Fruit fly (Drosophila melanogaster) whole organism, embryonic: Measurements from ENCODE around the gene Ac76E.

Experiments used
- Ada2b ChIP-seq: fragments of 200-800 bp; sonication (Bioruptor generic); IDR thresholded peaks from 2 replicates; pipeline ENCODE4 v1.3.6; 2022; ENCODE audit warnings: missing biosample characterization, missing genetic modification characterization
- Awh ChIP-seq: fragments of 200-800 bp; sonication (Bioruptor generic); IDR thresholded peaks from 2 replicates; pipeline ENCODE4, ENCODE4 v1.3.6; 2022; ENCODE audit warnings: missing biosample characterization, missing genetic modification characterization
- Blimp-1 ChIP-seq: fragments of 200-800 bp; sonication (Bioruptor generic); optimal IDR thresholded peaks from 3 replicates; lab custom pipeline; 2018; ENCODE audit warnings: missing biosample characterization, missing genetic modification characterization, mild to moderate bottlenecking, moderate library complexity, missing genetic modification reagents
- CG10565 ChIP-seq: fragments of 200-800 bp; sonication (Bioruptor generic); optimal IDR thresholded peaks from 3 replicates; lab custom pipeline; 2016; ENCODE audit warnings: missing biosample characterization, mild to moderate bottlenecking, missing genetic modification characterization
- CG11398 ChIP-seq: fragments of 200-800 bp; sonication (Bioruptor generic); optimal IDR thresholded peaks from 2 replicates; lab custom pipeline; 2016; ENCODE audit warnings: missing biosample characterization, missing genetic modification characterization
- CG11456 ChIP-seq: fragments of 200-800 bp; sonication (Bioruptor generic); IDR thresholded peaks from 3 replicates; pipeline ENCODE4 v1.3.6; 2022; ENCODE audit warnings: missing biosample characterization, missing genetic modification characterization
- CG11723 ChIP-seq: fragments of 200-800 bp; sonication (Bioruptor generic); optimal IDR thresholded peaks from 2 replicates; lab custom pipeline; 2017; ENCODE audit warnings: missing biosample characterization, mild to moderate bottlenecking, missing genetic modification characterization
- CG12155 ChIP-seq: fragments of 200-800 bp; sonication (Bioruptor generic); optimal IDR thresholded peaks from 3 replicates; lab custom pipeline; 2016; ENCODE audit warnings: missing biosample characterization, missing genetic modification characterization
- CG15269 ChIP-seq: fragments of 200-800 bp; sonication (Bioruptor generic); optimal IDR thresholded peaks from 2 replicates; lab custom pipeline; 2018; ENCODE audit warnings: missing biosample characterization, mild to moderate bottlenecking, missing genetic modification characterization, moderate library complexity
- CG17568 ChIP-seq: fragments of 200-800 bp; sonication (Bioruptor generic); optimal IDR thresholded peaks from 2 replicates; lab custom pipeline; 2018; ENCODE audit warnings: missing biosample characterization, mild to moderate bottlenecking, missing genetic modification characterization, moderate library complexity
- CG2116 ChIP-seq: fragments of 200-800 bp; sonication (Bioruptor generic); optimal IDR thresholded peaks from 3 replicates; lab custom pipeline; 2018; ENCODE audit warnings: missing biosample characterization, mild to moderate bottlenecking, missing genetic modification characterization
- CG30020 ChIP-seq: fragments of 200-800 bp; optimal IDR thresholded peaks from 2 replicates; lab custom pipeline; 2019; ENCODE audit warnings: missing biosample characterization, mild to moderate bottlenecking, missing genetic modification characterization, moderate library complexity
- CG34422 ChIP-seq: fragments of 200-800 bp; sonication (Bioruptor generic); IDR thresholded peaks from 3 replicates; pipeline ENCODE4 v1.3.6; 2022; ENCODE audit warnings: missing biosample characterization, missing genetic modification characterization
- CG42726 ChIP-seq: fragments of 200-800 bp; sonication (Bioruptor generic); IDR thresholded peaks from 2 replicates; pipeline ENCODE4 v1.3.6; 2022; ENCODE audit warnings: missing biosample characterization, missing genetic modification characterization; ENCODE audit not compliant: partially characterized antibody
- CG5180 ChIP-seq: fragments of 200-800 bp; sonication (Bioruptor generic); optimal IDR thresholded peaks from 3 replicates; lab custom pipeline; 2017; ENCODE audit warnings: missing biosample characterization, missing genetic modification characterization, mild to moderate bottlenecking, moderate library complexity, missing genetic modification reagents
- CG6254 ChIP-seq: fragments of 200-800 bp; sonication (Bioruptor generic); optimal IDR thresholded peaks from 3 replicates; lab custom pipeline; 2017; ENCODE audit warnings: mild to moderate bottlenecking, missing biosample characterization, missing genetic modification reagents, missing genetic modification characterization
- CG7839 ChIP-seq: fragments of 200-800 bp; sonication (Bioruptor generic); optimal IDR thresholded peaks from 3 replicates; lab custom pipeline; 2018; ENCODE audit warnings: missing biosample characterization, mild to moderate bottlenecking, missing genetic modification characterization, moderate library complexity
- Chrac-16 ChIP-seq: fragments of 200-800 bp; sonication (Bioruptor generic); optimal IDR thresholded peaks from 3 replicates; lab custom pipeline; 2016; ENCODE audit warnings: missing biosample characterization, missing genetic modification characterization
- Dek ChIP-seq: fragments of 200-800 bp; sonication (Bioruptor generic); optimal IDR thresholded peaks from 3 replicates; lab custom pipeline; 2019; ENCODE audit warnings: missing biosample characterization, mild to moderate bottlenecking, missing genetic modification characterization, moderate library complexity
- Dll ChIP-seq: fragments of 200-800 bp; sonication (Bioruptor generic); IDR thresholded peaks from 4 replicates; pipeline ENCODE4 v1.3.6; 2022; ENCODE audit warnings: missing biosample characterization, missing genetic modification characterization; ENCODE audit not compliant: partially characterized antibody
- Gug ChIP-seq: fragments of 200-800 bp; sonication (Bioruptor generic); IDR thresholded peaks from 4 replicates; pipeline ENCODE4 v1.3.6; 2022; ENCODE audit warnings: missing biosample characterization, missing genetic modification characterization
- H2.0 ChIP-seq: fragments of 200-800 bp; sonication (Bioruptor generic); IDR thresholded peaks from 2 replicates; pipeline ENCODE4 v1.3.6; 2022; ENCODE audit warnings: missing biosample characterization, missing genetic modification characterization
- HLHmδ ChIP-seq: fragments of 200-800 bp; sonication (Bioruptor generic); optimal IDR thresholded peaks from 2 replicates; lab custom pipeline; 2018; ENCODE audit warnings: missing biosample characterization, mild to moderate bottlenecking, missing genetic modification characterization, moderate library complexity
- Hmx ChIP-seq: fragments of 200-800 bp; sonication (Bioruptor generic); optimal IDR thresholded peaks from 2 replicates; lab custom pipeline; 2016; ENCODE audit warnings: missing biosample characterization, missing genetic modification characterization
- Hr39 ChIP-seq: fragments of >200 bp; optimal IDR thresholded peaks from 2 replicates; lab custom pipeline; 2017
- MESR4 ChIP-seq: fragments of 200-800 bp; sonication (Bioruptor generic); optimal IDR thresholded peaks from 2 replicates; lab custom pipeline; 2018; ENCODE audit warnings: missing biosample characterization, mild to moderate bottlenecking, missing genetic modification characterization, moderate library complexity
- Nf-YA ChIP-seq: fragments of 200-800 bp; sonication (Bioruptor generic); IDR thresholded peaks from 2 replicates; pipeline ENCODE4 v1.3.6; 2022; ENCODE audit warnings: missing biosample characterization, missing genetic modification characterization
- Six4 ChIP-seq: fragments of 200-800 bp; sonication (Bioruptor generic); optimal IDR thresholded peaks from 2 replicates; lab custom pipeline; 2016; ENCODE audit warnings: missing biosample characterization, missing genetic modification characterization
- Spps ChIP-seq: fragments of 200-800 bp; sonication (Bioruptor generic); optimal IDR thresholded peaks from 2 replicates; lab custom pipeline; 2018; ENCODE audit warnings: missing biosample characterization, mild to moderate bottlenecking, missing genetic modification characterization
- Trl ChIP-seq, 3 experiments: fragments of >200 bp in 2 of 3; fragments of 200-800 bp in 1 of 3; sonication (Bioruptor generic) in 1 of 3; optimal IDR thresholded peaks; 2 replicates in 1 of 3; 3 replicates in 2 of 3; lab custom pipeline; 2016 to 2017; ENCODE audit warnings: missing biosample characterization in 1 of 3, missing genetic modification characterization in 1 of 3
- ab ChIP-seq: fragments of 200-800 bp; sonication (Bioruptor generic); optimal IDR thresholded peaks from 2 replicates; lab custom pipeline; 2016; ENCODE audit warnings: missing biosample characterization, missing genetic modification characterization
- ase ChIP-seq: fragments of 200-800 bp; sonication (Bioruptor generic); IDR thresholded peaks from 3 replicates; pipeline ENCODE4 v1.3.6; 2022; ENCODE audit warnings: missing biosample characterization, missing genetic modification characterization
- br ChIP-seq: fragments of >200 bp; optimal IDR thresholded peaks from 2 replicates; lab custom pipeline; 2017
- cato ChIP-seq: fragments of 200-800 bp; sonication (Bioruptor generic); optimal IDR thresholded peaks from 2 replicates; lab custom pipeline; 2016; ENCODE audit warnings: missing biosample characterization, missing genetic modification characterization, borderline replicate concordance
- chm ChIP-seq: fragments of 200-800 bp; sonication (Bioruptor generic); IDR thresholded peaks from 2 replicates; pipeline ENCODE4 v1.3.6; 2022; ENCODE audit warnings: missing biosample characterization, missing genetic modification characterization
- crol ChIP-seq: fragments of 200-800 bp; sonication (Bioruptor generic); IDR thresholded peaks from 2 replicates; pipeline ENCODE4 v1.3.6; 2022; ENCODE audit warnings: missing biosample characterization, missing genetic modification characterization
- esg ChIP-seq: fragments of 200-800 bp; sonication (Bioruptor generic); conservative IDR thresholded peaks from 2 replicates; pipeline ENCODE4 v1.3.6; 2022; ENCODE audit warnings: missing biosample characterization, missing genetic modification characterization
- ftz-f1 ChIP-seq: fragments of 200-800 bp; sonication (Bioruptor generic); optimal IDR thresholded peaks from 2 replicates; lab custom pipeline; 2016; ENCODE audit warnings: missing biosample characterization, missing genetic modification characterization
- fu2 ChIP-seq: fragments of 200-800 bp; sonication (Bioruptor generic); optimal IDR thresholded peaks from 2 replicates; lab custom pipeline; 2016; ENCODE audit warnings: missing biosample characterization, missing genetic modification characterization
- gce ChIP-seq: fragments of 200-800 bp; sonication (Bioruptor generic); IDR thresholded peaks from 3 replicates; pipeline ENCODE4 v1.3.6; 2022; ENCODE audit warnings: missing biosample characterization, missing genetic modification characterization
- hkb ChIP-seq, 2 experiments: fragments of 200-800 bp in 1 of 2; fragments of >200 bp in 1 of 2; sonication (Bioruptor generic) in 1 of 2; IDR thresholded peaks in 1 of 2; optimal IDR thresholded peaks in 1 of 2; 2 replicates each; pipeline versions ENCODE4 v1.3.6 to Lab custom; 2017 to 2022; ENCODE audit warnings: missing biosample characterization in 1 of 2, missing genetic modification characterization in 1 of 2
- insv ChIP-seq, 2 experiments: fragments of 200-800 bp; sonication (Bioruptor generic); optimal IDR thresholded peaks; 3 replicates each; lab custom pipeline; 2016 to 2018; ENCODE audit warnings: missing biosample characterization in 2 of 2, missing genetic modification characterization in 2 of 2
- kni ChIP-seq: fragments of 200-800 bp; sonication (Bioruptor generic); optimal IDR thresholded peaks from 3 replicates; lab custom pipeline; 2017; ENCODE audit warnings: mild to moderate bottlenecking, missing biosample characterization, missing genetic modification reagents, missing genetic modification characterization
- p53 ChIP-seq: fragments of 200-800 bp; sonication (Bioruptor generic); optimal IDR thresholded peaks from 2 replicates; lab custom pipeline; 2016; ENCODE audit warnings: missing biosample characterization, missing genetic modification characterization
- pb ChIP-seq: fragments of 200-800 bp; sonication (Bioruptor generic); optimal IDR thresholded peaks from 3 replicates; lab custom pipeline; 2016; ENCODE audit warnings: missing biosample characterization, missing genetic modification characterization
- phol ChIP-seq: fragments of 200-800 bp; sonication (Bioruptor generic); optimal IDR thresholded peaks from 3 replicates; lab custom pipeline; 2018; ENCODE audit warnings: missing biosample characterization, mild to moderate bottlenecking, missing genetic modification characterization, moderate library complexity
- sens ChIP-seq: fragments of 200-800 bp; sonication (Bioruptor generic); peaks from one replicate; lab custom pipeline; 2016; ENCODE audit warnings: missing biosample characterization, missing genetic modification characterization
- seq ChIP-seq: fragments of 200-800 bp; sonication (Bioruptor generic); IDR thresholded peaks from 2 replicates; pipeline ENCODE4 v1.3.6; 2022; ENCODE audit warnings: missing biosample characterization, missing genetic modification characterization
- sim ChIP-seq: fragments of 200-800 bp; sonication (Bioruptor generic); IDR thresholded peaks from 2 replicates; pipeline ENCODE4 v1.3.6; 2022; ENCODE audit warnings: missing biosample characterization, missing genetic modification characterization
- stwl ChIP-seq: fragments of 200-800 bp; sonication (Bioruptor generic); optimal IDR thresholded peaks from 3 replicates; lab custom pipeline; 2018; ENCODE audit warnings: missing biosample characterization, mild to moderate bottlenecking, missing genetic modification characterization, moderate library complexity
- twi ChIP-seq: fragments of 200-800 bp; optimal IDR thresholded peaks from 2 replicates; lab custom pipeline; 2019; ENCODE audit warnings: missing biosample characterization, mild to moderate bottlenecking, missing genetic modification characterization, moderate library complexity

Ac76E gene

dm6 chr3L:19924771-19925304 is 14.2 kb upstream of the Ac76E start, which contains the start of gene Grasp65 (continued):
- no peak for TF ChIP-seq p53 (GFP tag; lab: Kevin White, UChicago)
- no peak for TF ChIP-seq twi (tag; lab: Kevin White, UChicago)
- TF ChIP-seq sim (GFP tag; lab: Robert Waterston, UW) = no peak
- TF ChIP-seq Hmx (GFP tag; lab: Kevin White, UChicago) = no peak
- no peak for TF ChIP-seq br
- peak; percentile 32 for TF ChIP-seq Dek
- TF ChIP-seq CG11723 (GFP tag; lab: Kevin White, UChicago) = no peak
- no peak for TF ChIP-seq cato (GFP tag; lab: Kevin White, UChicago)
- peak; percentile 21 for TF ChIP-seq CG30020 (tag; lab: Kevin White, UChicago)
- no peak for TF ChIP-seq hkb (optimal IDR thresholded peaks at IDR 0.05; lab: Kevin White, UChicago)
- 0 out of 2 replicates have a peak, but pooled peaks have one; percentile 15 for TF ChIP-seq hkb (GFP tag; IDR thresholded peaks at IDR 0.05; lab: Robert Waterston, UW)
- TF ChIP-seq CG17568 (GFP tag; lab: Kevin White, UChicago) = no peak
- TF ChIP-seq Six4 = no peak
- TF ChIP-seq ase (GFP tag; lab: Robert Waterston, UW) = no peak
- peak; percentile 21 for TF ChIP-seq stwl (tag; lab: Kevin White, UChicago)
- peak; percentile 63 to 92 for TF ChIP-seq insv (GFP tag; optimal IDR thresholded peaks at IDR 0.05; lab: Kevin White, UChicago)
- no peak for TF ChIP-seq HLHmδ
- TF ChIP-seq CG6254 = no peak
- no peak; the same call in 1 of the 2 replicates for TF ChIP-seq chm (GFP tag; lab: Robert Waterston, UW)
- TF ChIP-seq CG34422 (GFP tag; lab: Robert Waterston, UW) = 0 out of 3 replicates have a peak, but pooled peaks have one; percentile 12
- TF ChIP-seq sens (GFP tag; lab: Kevin White, UChicago) = no peak
- no peak for TF ChIP-seq ab (GFP tag; lab: Kevin White, UChicago)
- TF ChIP-seq phol (tag; lab: Kevin White, UChicago) = peak; percentile 29
- no peak for TF ChIP-seq Blimp-1 (GFP tag; lab: Kevin White, UChicago)
- no peak for TF ChIP-seq Dll (GFP tag; lab: Robert Waterston, UW)
- no peak for TF ChIP-seq Hr39 (lab: Kevin White, UChicago)
- no peak for TF ChIP-seq ftz-f1 (GFP tag; lab: Kevin White, UChicago)
- TF ChIP-seq CG11398 (GFP tag; lab: Kevin White, UChicago) = no peak
- peak; percentile 4 for TF ChIP-seq CG15269
- no peak for TF ChIP-seq seq (GFP tag; lab: Robert Waterston, UW)
- no peak for TF ChIP-seq Trl (optimal IDR thresholded peaks at IDR 0.05; lab: Kevin White, UChicago)
- TF ChIP-seq Trl (GFP tag; optimal IDR thresholded peaks at IDR 0.05; lab: Kevin White, UChicago) = no peak
- no peak for TF ChIP-seq CG11456
- no peak for TF ChIP-seq Nf-YA (GFP tag; lab: Robert Waterston, UW)
- TF ChIP-seq CG10565 = no peak
- no peak for TF ChIP-seq Ada2b
- TF ChIP-seq CG42726 (GFP tag; lab: Robert Waterston, UW) = no peak
- TF ChIP-seq kni (GFP tag; lab: Kevin White, UChicago) = no peak
- no peak for TF ChIP-seq pb
- peak; percentile 97 for TF ChIP-seq MESR4 (GFP tag; lab: Kevin White, UChicago)
- no peak for TF ChIP-seq CG12155 (GFP tag; lab: Kevin White, UChicago)
- no peak for TF ChIP-seq esg
- TF ChIP-seq CG2116 (GFP tag; lab: Kevin White, UChicago) = no peak
- no peak for TF ChIP-seq fu2 (GFP tag; lab: Kevin White, UChicago)
- no peak for TF ChIP-seq gce
- no peak for TF ChIP-seq Gug
- TF ChIP-seq crol (GFP tag; lab: Robert Waterston, UW) = no peak
- TF ChIP-seq CG5180 (GFP tag; lab: Kevin White, UChicago) = no peak
- no peak for TF ChIP-seq Chrac-16 (GFP tag; lab: Kevin White, UChicago)
- no peak for TF ChIP-seq Spps (tag; lab: Kevin White, UChicago)
- no peak for TF ChIP-seq Awh
- no peak for TF ChIP-seq CG7839
- TF ChIP-seq H2.0 (GFP tag; lab: Robert Waterston, UW) = no peak
